Fruit fly (Drosophila melanogaster) whole organism, embryonic: ENCODE results near the gene CG3862.

Experiments used
- Asciz ChIP-seq: fragments of 200-800 bp; sonication (Bioruptor generic); optimal IDR thresholded peaks from 2 replicates; lab custom pipeline; 2017; ENCODE audit warnings: missing biosample characterization, mild to moderate bottlenecking, missing genetic modification characterization, missing genetic modification reagents
- Atf3 ChIP-seq: fragments of 200-800 bp; sonication (Bioruptor generic); optimal IDR thresholded peaks from 3 replicates; lab custom pipeline; 2016; ENCODE audit warnings: missing biosample characterization, missing genetic modification characterization
- Blimp-1 ChIP-seq: fragments of 200-800 bp; sonication (Bioruptor generic); optimal IDR thresholded peaks from 3 replicates; lab custom pipeline; 2018; ENCODE audit warnings: missing biosample characterization, missing genetic modification characterization, mild to moderate bottlenecking, moderate library complexity, missing genetic modification reagents
- CG10321 ChIP-seq: fragments of 200-800 bp; sonication (Bioruptor generic); IDR thresholded peaks from 2 replicates; pipeline ENCODE4 v1.3.6; 2022; ENCODE audit warnings: missing biosample characterization, missing genetic modification characterization
- CG10654 ChIP-seq: fragments of 200-800 bp; sonication (Bioruptor generic); optimal IDR thresholded peaks from 2 replicates; lab custom pipeline; 2016; ENCODE audit warnings: missing biosample characterization, missing genetic modification characterization
- CG11504 ChIP-seq: fragments of 200-800 bp; sonication (Bioruptor generic); optimal IDR thresholded peaks from 3 replicates; lab custom pipeline; 2019; ENCODE audit warnings: missing biosample characterization, mild to moderate bottlenecking, missing genetic modification characterization, moderate library complexity
- CG1233 ChIP-seq: fragments of 200-800 bp; sonication (Bioruptor generic); optimal IDR thresholded peaks from 4 replicates; lab custom pipeline; 2018; ENCODE audit warnings: missing biosample characterization, mild to moderate bottlenecking, missing genetic modification characterization
- CG14965 ChIP-seq: fragments of 200-800 bp; sonication (Bioruptor generic); optimal IDR thresholded peaks from 2 replicates; lab custom pipeline; 2016; ENCODE audit warnings: missing biosample characterization, missing genetic modification characterization, borderline replicate concordance
- CG15514 ChIP-seq: fragments of 200-800 bp; sonication (Bioruptor generic); optimal IDR thresholded peaks from 3 replicates; lab custom pipeline; 2017; ENCODE audit warnings: missing biosample characterization, missing genetic modification characterization, mild to moderate bottlenecking, moderate library complexity, missing genetic modification reagents
- CG1602 ChIP-seq: fragments of 200-800 bp; sonication (Bioruptor generic); optimal IDR thresholded peaks from 3 replicates; lab custom pipeline; 2016; ENCODE audit warnings: missing biosample characterization, missing genetic modification characterization
- CG17328 ChIP-seq: fragments of 200-800 bp; sonication (Bioruptor generic); IDR thresholded peaks from 2 replicates; pipeline ENCODE4 v1.3.6; 2022; ENCODE audit warnings: missing biosample characterization, missing genetic modification characterization
- CG17612 ChIP-seq: fragments of 200-800 bp; sonication (Bioruptor generic); IDR thresholded peaks from 2 replicates; pipeline ENCODE4 v1.3.6; 2022; ENCODE audit warnings: missing biosample characterization, missing genetic modification characterization
- CG17912 ChIP-seq: fragments of 200-800 bp; sonication (Bioruptor generic); optimal IDR thresholded peaks from 2 replicates; lab custom pipeline; 2018; ENCODE audit warnings: missing biosample characterization, mild to moderate bottlenecking, missing genetic modification characterization
- CG18262 ChIP-seq: fragments of 200-800 bp; optimal IDR thresholded peaks from 3 replicates; lab custom pipeline; 2019; ENCODE audit warnings: missing biosample characterization, mild to moderate bottlenecking, missing genetic modification characterization, moderate library complexity
- CG31388 ChIP-seq: fragments of 200-800 bp; sonication (Bioruptor generic); optimal IDR thresholded peaks from 2 replicates; lab custom pipeline; 2016; ENCODE audit warnings: missing biosample characterization, missing genetic modification characterization
- CG4820 ChIP-seq: fragments of 200-800 bp; sonication (Bioruptor generic); optimal IDR thresholded peaks from 3 replicates; lab custom pipeline; 2016; ENCODE audit warnings: missing biosample characterization, missing genetic modification characterization
- CG4854 ChIP-seq: fragments of 200-800 bp; sonication (Bioruptor generic); optimal IDR thresholded peaks from 2 replicates; lab custom pipeline; 2016; ENCODE audit warnings: missing biosample characterization, missing genetic modification characterization, inconsistent platforms
- CG5245 ChIP-seq: fragments of 200-800 bp; sonication (Bioruptor generic); optimal IDR thresholded peaks from 3 replicates; lab custom pipeline; 2016; ENCODE audit warnings: missing biosample characterization, missing genetic modification characterization
- CG6689 ChIP-seq: fragments of 200-800 bp; sonication (Bioruptor generic); IDR thresholded peaks from 2 replicates; pipeline ENCODE4 v1.3.6; 2022; ENCODE audit warnings: missing biosample characterization, missing genetic modification characterization
- CG7372 ChIP-seq: fragments of 200-800 bp; sonication (Bioruptor generic); IDR thresholded peaks from 2 replicates; pipeline ENCODE4 v1.3.6; 2022; ENCODE audit warnings: missing biosample characterization, missing genetic modification characterization
- CG8478 ChIP-seq: fragments of >200 bp; optimal IDR thresholded peaks from 2 replicates; lab custom pipeline; 2018
- CG8765 ChIP-seq: fragments of 200-800 bp; sonication (Bioruptor generic); IDR thresholded peaks from 2 replicates; pipeline ENCODE4 v1.3.6; 2022; ENCODE audit warnings: missing biosample characterization, missing genetic modification characterization
- CG8944 ChIP-seq: fragments of 200-800 bp; sonication (Bioruptor generic); optimal IDR thresholded peaks from 3 replicates; lab custom pipeline; 2016; ENCODE audit warnings: missing biosample characterization, missing genetic modification characterization
- CTCF ChIP-seq: fragments of 200-800 bp; sonication (Bioruptor generic); optimal IDR thresholded peaks from 2 replicates; lab custom pipeline; 2017; ENCODE audit warnings: missing biosample characterization, mild to moderate bottlenecking, missing genetic modification characterization, moderate library complexity
- Chrac-16 ChIP-seq: fragments of 200-800 bp; sonication (Bioruptor generic); optimal IDR thresholded peaks from 3 replicates; lab custom pipeline; 2016; ENCODE audit warnings: missing biosample characterization, missing genetic modification characterization
- Ets65A ChIP-seq: fragments of 200-800 bp; sonication (Bioruptor generic); peaks from one replicate; lab custom pipeline; 2016; ENCODE audit warnings: missing biosample characterization, missing genetic modification characterization
- GATAe ChIP-seq: fragments of 200-800 bp; sonication (Bioruptor generic); conservative IDR thresholded peaks from 2 replicates; pipeline ENCODE4 v1.3.6; 2022; ENCODE audit warnings: missing biosample characterization, missing genetic modification characterization
- HLHmδ ChIP-seq: fragments of 200-800 bp; sonication (Bioruptor generic); optimal IDR thresholded peaks from 2 replicates; lab custom pipeline; 2018; ENCODE audit warnings: missing biosample characterization, mild to moderate bottlenecking, missing genetic modification characterization, moderate library complexity
- Hsf ChIP-seq: fragments of 200-800 bp; sonication (Bioruptor generic); optimal IDR thresholded peaks from 3 replicates; lab custom pipeline; 2016; ENCODE audit warnings: missing biosample characterization, missing genetic modification characterization
- Lim3 ChIP-seq: fragments of 200-800 bp; sonication (Bioruptor generic); IDR thresholded peaks from 2 replicates; pipeline ENCODE4 v1.3.6; 2022; ENCODE audit warnings: missing biosample characterization, missing genetic modification characterization
- MBD-R2 ChIP-seq: fragments of 200-800 bp; sonication (Bioruptor generic); IDR thresholded peaks from 2 replicates; pipeline ENCODE4 v1.3.6; 2022; ENCODE audit warnings: missing biosample characterization, missing genetic modification characterization
- Max ChIP-seq: fragments of 200-800 bp; sonication (Bioruptor generic); optimal IDR thresholded peaks from 2 replicates; lab custom pipeline; 2016; ENCODE audit warnings: missing biosample characterization, mild to moderate bottlenecking, missing genetic modification characterization
- NC2β ChIP-seq: fragments of 200-800 bp; sonication (Bioruptor generic); optimal IDR thresholded peaks from 2 replicates; lab custom pipeline; 2016; ENCODE audit warnings: missing biosample characterization, missing genetic modification characterization
- NFAT ChIP-seq: fragments of 200-800 bp; sonication (Bioruptor generic); IDR thresholded peaks from 2 replicates; pipeline ENCODE4 v1.3.6; 2022; ENCODE audit warnings: missing biosample characterization, missing genetic modification characterization
- Nf-YB ChIP-seq: fragments of 200-800 bp; sonication (Bioruptor generic); optimal IDR thresholded peaks from 3 replicates; lab custom pipeline; 2019; ENCODE audit warnings: missing biosample characterization, mild to moderate bottlenecking, missing genetic modification characterization, moderate library complexity
- ara ChIP-seq: fragments of 200-800 bp; sonication (Bioruptor generic); IDR thresholded peaks from 2 replicates; pipeline ENCODE4 v1.3.6; 2022; ENCODE audit warnings: missing biosample characterization, missing genetic modification characterization
- cg ChIP-seq: fragments of 200-800 bp; sonication (Bioruptor generic); optimal IDR thresholded peaks from 3 replicates; lab custom pipeline; 2019; ENCODE audit warnings: missing biosample characterization, mild to moderate bottlenecking, missing genetic modification characterization, moderate library complexity
- dmrt99B ChIP-seq: fragments of 200-800 bp; sonication (Bioruptor generic); optimal IDR thresholded peaks from 2 replicates; lab custom pipeline; 2018; ENCODE audit warnings: missing biosample characterization, mild to moderate bottlenecking, missing genetic modification characterization, moderate library complexity
- emc ChIP-seq: fragments of 200-800 bp; sonication (Bioruptor generic); optimal IDR thresholded peaks from 2 replicates; lab custom pipeline; 2016; ENCODE audit warnings: missing biosample characterization, missing genetic modification characterization
- eyg ChIP-seq: fragments of 200-800 bp; sonication (Bioruptor generic); optimal IDR thresholded peaks from 3 replicates; lab custom pipeline; 2016; ENCODE audit warnings: missing biosample characterization, missing genetic modification characterization
- fu2 ChIP-seq: fragments of 200-800 bp; sonication (Bioruptor generic); optimal IDR thresholded peaks from 2 replicates; lab custom pipeline; 2016; ENCODE audit warnings: missing biosample characterization, missing genetic modification characterization
- grn ChIP-seq: fragments of 200-800 bp; sonication (Bioruptor generic); optimal IDR thresholded peaks from 3 replicates; lab custom pipeline; 2017; ENCODE audit warnings: missing biosample characterization, missing genetic modification characterization
- gsb-n ChIP-seq: fragments of 200-800 bp; sonication (Bioruptor generic); optimal IDR thresholded peaks from 3 replicates; lab custom pipeline; 2018; ENCODE audit warnings: missing biosample characterization, mild to moderate bottlenecking, missing genetic modification characterization
- klu ChIP-seq: fragments of 200-800 bp; sonication (Bioruptor generic); IDR thresholded peaks from 2 replicates; pipeline ENCODE4 v1.3.6; 2022; ENCODE audit warnings: missing biosample characterization, missing genetic modification characterization
- lmd ChIP-seq: fragments of 200-800 bp; sonication (Bioruptor generic); IDR thresholded peaks from 2 replicates; pipeline ENCODE4 v1.3.6; 2022; ENCODE audit warnings: missing biosample characterization, missing genetic modification characterization
- nerfin-1 ChIP-seq: fragments of 200-800 bp; sonication (Bioruptor generic); optimal IDR thresholded peaks from 3 replicates; lab custom pipeline; 2019; ENCODE audit warnings: missing biosample characterization, mild to moderate bottlenecking, missing genetic modification characterization, moderate library complexity
- pb ChIP-seq: fragments of 200-800 bp; sonication (Bioruptor generic); optimal IDR thresholded peaks from 3 replicates; lab custom pipeline; 2016; ENCODE audit warnings: missing biosample characterization, missing genetic modification characterization
- phol ChIP-seq: fragments of 200-800 bp; sonication (Bioruptor generic); optimal IDR thresholded peaks from 3 replicates; lab custom pipeline; 2018; ENCODE audit warnings: missing biosample characterization, mild to moderate bottlenecking, missing genetic modification characterization, moderate library complexity
- pzg ChIP-seq: fragments of 200-800 bp; sonication (Bioruptor generic); optimal IDR thresholded peaks from 3 replicates; lab custom pipeline; 2018; ENCODE audit warnings: missing biosample characterization, mild to moderate bottlenecking, missing genetic modification characterization, moderate library complexity
- salm ChIP-seq: fragments of 200-800 bp; sonication (Bioruptor generic); optimal IDR thresholded peaks from 2 replicates; lab custom pipeline; 2018; ENCODE audit warnings: missing biosample characterization, mild to moderate bottlenecking, missing genetic modification characterization
- sna ChIP-seq: fragments of 200-800 bp; sonication (Bioruptor generic); IDR thresholded peaks from 2 replicates; pipeline ENCODE4 v1.3.6; 2022; ENCODE audit warnings: missing biosample characterization, missing genetic modification characterization; ENCODE audit not compliant: partially characterized antibody
- tx ChIP-seq: fragments of 200-800 bp; sonication (Bioruptor generic); optimal IDR thresholded peaks from 2 replicates; lab custom pipeline; 2016; ENCODE audit warnings: missing biosample characterization, missing genetic modification characterization

The CG3862 gene

dm6 chr2L:821242-821985 lies 4.2 kb downstream of the CG3862 start, which contains the start of gene CG3662 (continued):
- TF ChIP-seq Max (GFP tag; lab: Kevin White, UChicago) (no peak), sna (GFP tag; lab: Robert Waterston, UW) (no peak), phol (tag; lab: Kevin White, UChicago) (peak; percentile 60), Ets65A (no peak), CG10654 (no peak), CG14965 (GFP tag; lab: Kevin White, UChicago) (no peak), CG17328 (GFP tag; lab: Robert Waterston, UW) (no peak), Chrac-16 (GFP tag; lab: Kevin White, UChicago) (no peak), salm (tag; lab: Kevin White, UChicago) (no peak), CG17612 (no peak), dmrt99B (tag; lab: Kevin White, UChicago) (no peak), CG11504 (tag; lab: Kevin White, UChicago) (peak; percentile 46), lmd (GFP tag; lab: Robert Waterston, UW) (no peak), tx (no peak), CG7372 (GFP tag; lab: Robert Waterston, UW) (no peak), CG5245 (no peak), Asciz (no peak), MBD-R2 (GFP tag; lab: Robert Waterston, UW) (peak; percentile 69), CG8478 (lab: Kevin White, UChicago) (no peak), CG18262 (tag; lab: Kevin White, UChicago) (no peak), emc (GFP tag; lab: Kevin White, UChicago) (no peak), CG10321 (GFP tag; lab: Robert Waterston, UW) (no peak), CG6689 (no peak), CG8944 (GFP tag; lab: Kevin White, UChicago) (no peak), nerfin-1 (no peak), Nf-YB (GFP tag; lab: Kevin White, UChicago) (no peak), CG8765 (no peak), Hsf (no peak), grn (peak; percentile 18), Atf3 (GFP tag; lab: Kevin White, UChicago) (no peak), CG4854 (no peak), klu (GFP tag; lab: Robert Waterston, UW) (no peak), CG31388 (no peak), CG4820 (no peak), HLHmδ (peak; percentile 11), Lim3 (GFP tag; lab: Robert Waterston, UW) (no peak), cg (GFP tag; lab: Kevin White, UChicago) (no peak), CG1233 (GFP tag; lab: Kevin White, UChicago) (no peak), CG17912 (GFP tag; lab: Kevin White, UChicago) (no peak), NC2β (GFP tag; lab: Kevin White, UChicago) (no peak), gsb-n (no peak), GATAe (no peak), Blimp-1 (GFP tag; lab: Kevin White, UChicago) (no peak), pzg (GFP tag; lab: Kevin White, UChicago) (peak; percentile 95), pb (GFP tag; lab: Kevin White, UChicago) (no peak), ara (no peak), CG15514 (GFP tag; lab: Kevin White, UChicago) (peak; percentile 87), eyg (GFP tag; lab: Kevin White, UChicago) (no peak), CG1602 (GFP tag; lab: Kevin White, UChicago) (no peak), NFAT (GFP tag; lab: Robert Waterston, UW) (no peak), fu2 (no peak), CTCF (GFP tag; lab: Kevin White, UChicago) (peak; percentile 40)
